Worm (Caenorhabditis elegans) whole organism, late embryonic: ENCODE results near the gene F45E12.6.

Source experiments
- K09A11.1 ChIP-seq: sonication (generic microtip); optimal IDR thresholded peaks from 2 replicates; lab custom pipeline; 2017; ENCODE audit warnings: antibody characterized with exemption, mild to moderate bottlenecking, missing genetic modification characterization, missing compliant biosample characterization; ENCODE audit not compliant: insufficient read depth
- ama-1 ChIP-seq: fragments of 150-350 bp; optimal IDR thresholded peaks from 2 replicates; lab custom pipeline; 2014
- ceh-9 ChIP-seq: sonication (generic microtip); optimal IDR thresholded peaks from 2 replicates; lab custom pipeline; 2016; ENCODE audit warnings: mild to moderate bottlenecking, missing genetic modification characterization, inconsistent platforms, missing compliant biosample characterization
- dmd-4 ChIP-seq: sonication (generic microtip); optimal IDR thresholded peaks from 2 replicates; lab custom pipeline; 2016; ENCODE audit warnings: borderline replicate concordance, missing genetic modification characterization, missing compliant biosample characterization
- dve-1 ChIP-seq: sonication (generic microtip); optimal IDR thresholded peaks from 2 replicates; lab custom pipeline; 2017; ENCODE audit warnings: antibody characterized with exemption, mild to moderate bottlenecking, missing genetic modification characterization, missing compliant biosample characterization
- lin-11 ChIP-seq: fragments of 200-800 bp; sonication (Bioruptor generic); optimal IDR thresholded peaks from 2 replicates; lab custom pipeline; 2018; ENCODE audit warnings: mild to moderate bottlenecking, missing genetic modification characterization, missing compliant biosample characterization
- madf-2 ChIP-seq: sonication (generic microtip); optimal IDR thresholded peaks from 2 replicates; lab custom pipeline; 2017; ENCODE audit warnings: missing genetic modification characterization, missing compliant biosample characterization
- rnt-1 ChIP-seq: sonication (generic microtip); optimal IDR thresholded peaks from 2 replicates; lab custom pipeline; 2016; ENCODE audit warnings: missing genetic modification characterization, missing compliant biosample characterization

DNA sequence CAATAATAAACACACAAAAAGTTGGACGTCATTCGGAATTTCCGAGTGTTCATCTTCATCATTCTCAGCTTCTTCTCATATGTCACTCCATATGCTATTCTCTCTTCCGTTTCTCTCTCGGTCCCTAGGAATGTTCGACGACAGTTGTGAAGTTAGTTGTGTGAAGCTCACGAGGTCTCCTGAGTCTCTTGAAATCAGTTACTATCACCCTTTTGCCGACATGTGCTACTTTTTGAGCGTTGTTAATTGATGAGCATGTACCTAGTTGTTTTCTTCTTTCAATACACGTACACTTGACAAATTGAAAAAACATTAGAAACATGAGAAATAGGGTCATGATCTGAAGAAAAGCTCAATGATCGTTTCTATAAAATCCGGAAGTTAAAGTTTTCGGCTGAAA, 9.3 kb upstream of the F45E12.6 start:
- TF ChIP-seq ceh-9 (tag; lab: Kevin White, UChicago) (no peak), rnt-1 (no peak), dmd-4 (tag; lab: Kevin White, UChicago) (no peak), K09A11.1 (tag; lab: Kevin White, UChicago) (no peak), madf-2 (tag; lab: Kevin White, UChicago) (no peak), dve-1 (tag; lab: Kevin White, UChicago) (no peak), ama-1 (lab: Kevin White, UChicago) (no peak), lin-11 (tag; lab: Kevin White, UChicago) (no peak)
